Worm (Caenorhabditis elegans): ENCODE measurements around the gene mma-1.

Gene mma-1

ce11 chrV:12584771-12585170, 11.3 kb downstream of the mma-1 start:
- TF ChIP-seq lin-11 (tag; optimal IDR thresholded peaks at IDR 0.05) (peak; percentile 10), aly-2 (tag; optimal IDR thresholded peaks at IDR 0.05) (no peak), F13H6.1 (tag; optimal IDR thresholded peaks at IDR 0.05) (no peak), blmp-1 (tag; optimal IDR thresholded peaks at IDR 0.05; ENCODE audit: insufficient read depth) (no peak), crh-2 (tag; optimal IDR thresholded peaks at IDR 0.05) (peak; percentile 14)

- TF ChIP-seq unc-55 (GFP tag; optimal IDR thresholded peaks at IDR 0.05) (peak; percentile 58), lin-11 (tag; optimal IDR thresholded peaks at IDR 0.05) (no peak)
Observed at ce11 chrV:12583421-12583820, 12.7 kb downstream of the mma-1 start.

- TF ChIP-seq ceh-82 (tag; optimal IDR thresholded peaks at IDR 0.05) = no peak
- TF ChIP-seq ztf-1 (GFP tag; conservative IDR thresholded peaks at IDR 0.05) = no peak
- TF ChIP-seq snpc-4 (tag; optimal IDR thresholded peaks at IDR 0.05) = no peak
- TF ChIP-seq nhr-129 (tag; optimal IDR thresholded peaks at IDR 0.05) = no peak
- TF ChIP-seq nhr-237 (tag; optimal IDR thresholded peaks at IDR 0.05) = no peak
- no peak for TF ChIP-seq nhr-21 (tag; optimal IDR thresholded peaks at IDR 0.05)
- TF ChIP-seq nhr-12 (tag; optimal IDR thresholded peaks at IDR 0.05) = no peak
- TF ChIP-seq alr-1 (tag; optimal IDR thresholded peaks at IDR 0.05) = no peak
- TF ChIP-seq peb-1 (tag; optimal IDR thresholded peaks at IDR 0.05) = no peak
- TF ChIP-seq fos-1 (tag; optimal IDR thresholded peaks at IDR 0.05) = no peak
- TF ChIP-seq ZK546.5 (tag; optimal IDR thresholded peaks at IDR 0.05) = no peak
- TF ChIP-seq unc-55 (GFP tag; optimal IDR thresholded peaks at IDR 0.05) = no peak
- TF ChIP-seq ama-1 (optimal IDR thresholded peaks at IDR 0.05) = no peak
- TF ChIP-seq skn-1 (tag; optimal IDR thresholded peaks at IDR 0.05) = no peak
- no peak for TF ChIP-seq ztf-11 (tag; optimal IDR thresholded peaks at IDR 0.05)
- TF ChIP-seq unc-39 (tag; optimal IDR thresholded peaks at IDR 0.05) = no peak
Observed at ce11 chrV:12579299-12579698, 16.8 kb downstream of the mma-1 start, which contains the start of gene E02A10.3. TSS of gene E02A10.3 (plus strand) at chrV:12579599.

- TF ChIP-seq F13H6.1 (tag; optimal IDR thresholded peaks at IDR 0.05) (no peak), mab-5 (tag; optimal IDR thresholded peaks at IDR 0.05) (no peak), unc-62 (GFP tag; optimal IDR thresholded peaks at IDR 0.05) (no peak), lin-39 (tag; optimal IDR thresholded peaks at IDR 0.05) (no peak), R02D3.7 (tag; optimal IDR thresholded peaks at IDR 0.05) (no peak), nhr-21 (tag; optimal IDR thresholded peaks at IDR 0.05) (no peak), nhr-11 (tag; optimal IDR thresholded peaks at IDR 0.05) (no peak), aly-2 (tag; optimal IDR thresholded peaks at IDR 0.05) (no peak), ceh-82 (tag; optimal IDR thresholded peaks at IDR 0.05) (no peak), nhr-10 (tag; optimal IDR thresholded peaks at IDR 0.05) (no peak), skn-1 (tag; optimal IDR thresholded peaks at IDR 0.05) (no peak), egl-27 (tag; optimal IDR thresholded peaks at IDR 0.05) (no peak), gmeb-1 (tag; optimal IDR thresholded peaks at IDR 0.05) (no peak), ama-1 (optimal IDR thresholded peaks at IDR 0.05) (no peak), lsy-2 (tag; optimal IDR thresholded peaks at IDR 0.05) (no peak), nhr-12 (tag; optimal IDR thresholded peaks at IDR 0.05) (no peak), lin-11 (tag; optimal IDR thresholded peaks at IDR 0.05) (no peak), alr-1 (tag; optimal IDR thresholded peaks at IDR 0.05) (no peak), snpc-4 (tag; optimal IDR thresholded peaks at IDR 0.05) (no peak)
Observed at ce11 chrV:12576495-12576947, 19.6 kb downstream of the mma-1 start, which contains the start of gene grl-23. TSS of gene grl-23 (minus strand) at chrV:12576897.

ce11 chrV:12575846-12576245, 20.2 kb downstream of the mma-1 start:
- TF ChIP-seq lin-13 (GFP tag; optimal IDR thresholded peaks at IDR 0.05) (no peak), F13H6.1 (tag; optimal IDR thresholded peaks at IDR 0.05) (no peak), nhr-129 (tag; optimal IDR thresholded peaks at IDR 0.05) (no peak), ama-1 (optimal IDR thresholded peaks at IDR 0.05) (no peak), sma-3 (GFP tag; optimal IDR thresholded peaks at IDR 0.05) (no peak), mab-5 (tag; optimal IDR thresholded peaks at IDR 0.05) (no peak), elt-1 (tag; optimal IDR thresholded peaks at IDR 0.05) (no peak), zag-1 (tag; optimal IDR thresholded peaks at IDR 0.05) (no peak), Y55F3AM.14 (GFP tag; optimal IDR thresholded peaks at IDR 0.05) (no peak), alr-1 (tag; optimal IDR thresholded peaks at IDR 0.05) (no peak), ztf-11 (tag; optimal IDR thresholded peaks at IDR 0.05) (no peak), nhr-12 (tag; optimal IDR thresholded peaks at IDR 0.05) (no peak), mdl-1 (tag; optimal IDR thresholded peaks at IDR 0.05) (no peak), unc-55 (GFP tag; optimal IDR thresholded peaks at IDR 0.05) (no peak), unc-62 (GFP tag; optimal IDR thresholded peaks at IDR 0.05) (no peak), gmeb-1 (tag; optimal IDR thresholded peaks at IDR 0.05) (no peak)
